Fruit fly (Drosophila melanogaster): Measurements from ENCODE around the gene GatA.
A peak's percentile ranks its signal among the peaks of the same experiment; 100 is the strongest.

The GatA gene

DNA sequence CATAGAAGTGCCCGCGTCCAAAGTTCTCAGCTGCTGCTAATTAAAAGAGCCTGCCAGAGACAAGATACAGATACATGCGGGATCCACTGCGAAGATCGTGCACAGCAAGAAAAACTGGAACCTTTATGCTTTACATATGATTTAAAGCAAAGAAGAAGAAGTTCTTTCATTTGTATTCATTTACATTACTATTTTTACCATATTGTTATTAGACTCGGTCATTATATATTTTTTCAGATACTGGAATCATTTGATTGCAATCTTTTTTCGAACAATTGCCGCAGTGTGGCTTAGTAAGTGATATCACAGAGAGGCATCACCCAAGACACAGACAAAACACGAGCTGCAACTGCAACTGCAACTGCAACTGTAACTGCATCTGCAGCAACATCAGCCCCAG lies 46.5 kb upstream of the GatA start (continued):
- no peak for TF ChIP-seq chif (GFP tag; optimal IDR thresholded peaks at IDR 0.05)
- TF ChIP-seq Nf-YA (GFP tag; IDR thresholded peaks at IDR 0.05): no peak
- no peak for TF ChIP-seq sens-2 (GFP tag; IDR thresholded peaks at IDR 0.05)
- TF ChIP-seq chn (GFP tag; optimal IDR thresholded peaks at IDR 0.05): no peak
- no peak for TF ChIP-seq CG33557 (GFP tag; optimal IDR thresholded peaks at IDR 0.05)
- no peak for TF ChIP-seq Hr51 (GFP tag; optimal IDR thresholded peaks at IDR 0.05)
- TF ChIP-seq sima (GFP tag; optimal IDR thresholded peaks at IDR 0.05): no peak
- TF ChIP-seq Ada2b (GFP tag; IDR thresholded peaks at IDR 0.05): no peak
- TF ChIP-seq sisA (GFP tag; IDR thresholded peaks at IDR 0.05): no peak
- no peak for TF ChIP-seq Ptx1 (GFP tag; IDR thresholded peaks at IDR 0.05)
- peak; percentile 2 for TF ChIP-seq gem (tag; optimal IDR thresholded peaks at IDR 0.05)
- no peak for TF ChIP-seq Scr (GFP tag; IDR thresholded peaks at IDR 0.05; ENCODE audit: partially characterized antibody)
- TF ChIP-seq CG17912 (GFP tag; optimal IDR thresholded peaks at IDR 0.05): no peak
- no peak for TF ChIP-seq ac (GFP tag; optimal IDR thresholded peaks at IDR 0.05)
- TF ChIP-seq dmrt11E (tag; optimal IDR thresholded peaks at IDR 0.05): peak; percentile 25
- no peak for TF ChIP-seq Taf1 (GFP tag; IDR thresholded peaks at IDR 0.05)
- no peak for TF ChIP-seq CG14965 (GFP tag; optimal IDR thresholded peaks at IDR 0.05; ENCODE audit: borderline replicate concordance)
- no peak for TF ChIP-seq Nf-YC (tag; optimal IDR thresholded peaks at IDR 0.05)
- peak; percentile 67 for TF ChIP-seq Drgx (GFP tag; IDR thresholded peaks at IDR 0.05)
- peak; percentile 9 for TF ChIP-seq phol (tag; optimal IDR thresholded peaks at IDR 0.05)
- TF ChIP-seq HLH54F (GFP tag; optimal IDR thresholded peaks at IDR 0.05): no peak
- TF ChIP-seq kah (GFP tag; optimal IDR thresholded peaks at IDR 0.05): no peak
- TF ChIP-seq CG10147 (GFP tag; optimal IDR thresholded peaks at IDR 0.05): no peak
- TF ChIP-seq Ets65A (GFP tag): peak; percentile 80
- no peak for TF ChIP-seq CG12104 (GFP tag; optimal IDR thresholded peaks at IDR 0.05)

DNA sequence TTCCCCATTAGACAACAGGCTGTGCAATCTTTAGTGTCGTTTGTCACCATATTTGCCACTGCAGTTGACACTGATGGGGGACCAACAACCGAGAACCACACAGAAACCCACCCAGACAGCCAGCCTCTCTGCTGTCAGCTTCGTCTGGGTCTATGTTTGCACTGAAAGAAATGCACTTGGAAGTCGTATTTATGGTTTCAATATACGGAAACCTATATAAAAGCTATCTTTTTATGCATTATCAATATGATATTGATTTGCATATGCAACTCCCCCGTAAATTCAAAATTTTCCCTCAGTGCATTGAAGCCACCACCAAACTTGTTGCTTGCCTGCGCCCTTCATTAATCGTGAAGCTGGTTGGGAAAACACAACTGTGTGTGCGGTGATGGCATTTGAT lies 45.5 kb upstream of the GatA start:
- TF ChIP-seq Awh (GFP tag; IDR thresholded peaks at IDR 0.05) (peak; percentile 38; the same call in 1 of the 2 replicates), seq (GFP tag; IDR thresholded peaks at IDR 0.05) (0 out of 2 replicates have a peak, but pooled peaks have one; percentile 20), CG30431 (GFP tag; optimal IDR thresholded peaks at IDR 0.05) (no peak), CG16863 (GFP tag; optimal IDR thresholded peaks at IDR 0.05) (no peak), CG10209 (GFP tag; optimal IDR thresholded peaks at IDR 0.05) (no peak), Dp (GFP tag; optimal IDR thresholded peaks at IDR 0.05) (no peak), tin (GFP tag; optimal IDR thresholded peaks at IDR 0.05) (peak; percentile 17), Ets65A (GFP tag) (peak; percentile 70), CG4820 (GFP tag; optimal IDR thresholded peaks at IDR 0.05) (no peak), gce (GFP tag; IDR thresholded peaks at IDR 0.05) (0 out of 3 replicates have a peak, but pooled peaks have one; percentile 22), ara (GFP tag; IDR thresholded peaks at IDR 0.05) (peak; percentile 53; the same call in 1 of the 2 replicates), nmo (GFP tag; optimal IDR thresholded peaks at IDR 0.05) (peak; percentile 15), Rx (GFP tag; IDR thresholded peaks at IDR 0.05) (peak; percentile 50; the same call in 1 of the 2 replicates), Drgx (GFP tag; IDR thresholded peaks at IDR 0.05) (peak; percentile 70), CG14014 (GFP tag; IDR thresholded peaks at IDR 0.05) (0 out of 2 replicates have a peak, but pooled peaks have one; percentile 29), Gug (GFP tag; IDR thresholded peaks at IDR 0.05) (peak; percentile 18; the same call in 1 of the 4 replicates), row (GFP tag; IDR thresholded peaks at IDR 0.05) (peak; percentile 21; the same call in 1 of the 3 replicates), CG2875 (GFP tag; optimal IDR thresholded peaks at IDR 0.05) (no peak), CG7556 (GFP tag; optimal IDR thresholded peaks at IDR 0.05) (no peak), gcm (GFP tag; optimal IDR thresholded peaks at IDR 0.05) (peak; percentile 26), chn (GFP tag; optimal IDR thresholded peaks at IDR 0.05) (peak; percentile 32), prd (optimal IDR thresholded peaks at IDR 0.05) (no peak), prd (GFP tag; IDR thresholded peaks at IDR 0.05) (peak; percentile 49; the same call in 1 of the 3 replicates), ssp (GFP tag; IDR thresholded peaks at IDR 0.05) (0 out of 2 replicates have a peak, but pooled peaks have one; percentile 23), Ravus (GFP tag; IDR thresholded peaks at IDR 0.05) (no peak), gsb-n (tag; optimal IDR thresholded peaks at IDR 0.05) (no peak), ham (GFP tag; IDR thresholded peaks at IDR 0.05) (no peak), ap (GFP tag; IDR thresholded peaks at IDR 0.05) (0 out of 2 replicates have a peak, but pooled peaks have one; percentile 9), Xrp1 (GFP tag; IDR thresholded peaks at IDR 0.05) (peak; percentile 70), Asciz (GFP tag; optimal IDR thresholded peaks at IDR 0.05) (no peak)
